Worm (Caenorhabditis elegans) whole organism, early embryonic: ENCODE data around the gene srt-52.

Experiments used
- B0310.2 ChIP-seq: sonication (generic microtip); optimal IDR thresholded peaks from 2 replicates; lab custom pipeline; 2016; ENCODE audit warnings: mild to moderate bottlenecking, missing genetic modification characterization, missing compliant biosample characterization
- F13C5.2 ChIP-seq: sonication (generic microtip); optimal IDR thresholded peaks from 2 replicates; lab custom pipeline; 2017; ENCODE audit warnings: mild to moderate bottlenecking, missing genetic modification characterization, inconsistent platforms, missing compliant biosample characterization
- aly-1 ChIP-seq: sonication (generic microtip); optimal IDR thresholded peaks from 2 replicates; lab custom pipeline; 2016; ENCODE audit warnings: missing genetic modification characterization, missing compliant biosample characterization
- ama-1 ChIP-seq: fragments of 150-350 bp; optimal IDR thresholded peaks from 2 replicates; lab custom pipeline; 2014
- ceh-13 ChIP-seq: fragments of 200-800 bp; sonication (Bioruptor generic); optimal IDR thresholded peaks from 2 replicates; lab custom pipeline; 2018; ENCODE audit warnings: mild to moderate bottlenecking, missing genetic modification characterization, missing compliant biosample characterization
- ceh-36 ChIP-seq: sonication (generic microtip); optimal IDR thresholded peaks from 2 replicates; lab custom pipeline; 2016; ENCODE audit warnings: missing genetic modification characterization, inconsistent platforms, missing compliant biosample characterization
- ets-7 ChIP-seq: sonication (generic microtip); optimal IDR thresholded peaks from 2 replicates; lab custom pipeline; 2016; ENCODE audit warnings: missing genotype, missing genetic modification characterization, missing compliant biosample characterization
- flt-1 ChIP-seq: fragments of 200-800 bp; sonication (Bioruptor generic); IDR thresholded peaks from 2 replicates; pipeline ENCODE4 v1.3.6; 2022; ENCODE audit warnings: missing genetic modification characterization, missing compliant biosample characterization
- hmbx-1 ChIP-seq: sonication (generic microtip); optimal IDR thresholded peaks from 2 replicates; lab custom pipeline; 2016; ENCODE audit warnings: mild to moderate bottlenecking, missing genetic modification characterization, missing compliant biosample characterization
- hmg-4 ChIP-seq: fragments of 200-800 bp; sonication (Bioruptor generic); optimal IDR thresholded peaks from 2 replicates; lab custom pipeline; 2018; ENCODE audit warnings: mild to moderate bottlenecking, missing genetic modification characterization, missing compliant biosample characterization
- hnd-1 ChIP-seq: sonication (generic microtip); optimal IDR thresholded peaks from 2 replicates; lab custom pipeline; 2016; ENCODE audit warnings: missing genetic modification characterization, missing compliant biosample characterization
- pes-1 ChIP-seq: fragments of 200-800 bp; sonication (Bioruptor generic); IDR thresholded peaks from 2 replicates; pipeline ENCODE4 v1.3.6; 2022; ENCODE audit warnings: missing genetic modification reagents, missing genetic modification characterization, missing compliant biosample characterization
- scrt-1 ChIP-seq: fragments of 200-800 bp; sonication (Bioruptor generic); IDR thresholded peaks from 2 replicates; pipeline ENCODE4 v1.3.6; 2022; ENCODE audit warnings: missing genetic modification characterization, missing compliant biosample characterization
- sea-1 ChIP-seq: fragments of 200-800 bp; sonication (Bioruptor generic); conservative IDR thresholded peaks from 2 replicates; pipeline ENCODE4 v1.3.6; 2022; ENCODE audit warnings: missing genetic modification characterization, missing compliant biosample characterization
- tbx-11 ChIP-seq: fragments of 200-800 bp; sonication (Bioruptor generic); IDR thresholded peaks from 2 replicates; pipeline ENCODE4 v1.3.6; 2022; ENCODE audit warnings: missing genetic modification characterization, missing compliant biosample characterization
- tbx-37 ChIP-seq: fragments of 200-800 bp; sonication (Bioruptor generic); conservative IDR thresholded peaks from 2 replicates; pipeline ENCODE4 v1.3.6; 2022; ENCODE audit warnings: missing genetic modification reagents, missing genetic modification characterization, missing compliant biosample characterization
- tra-4 ChIP-seq: sonication (generic microtip); optimal IDR thresholded peaks from 2 replicates; lab custom pipeline; 2017; ENCODE audit warnings: missing genetic modification characterization, missing compliant biosample characterization

The srt-52 gene

DNA sequence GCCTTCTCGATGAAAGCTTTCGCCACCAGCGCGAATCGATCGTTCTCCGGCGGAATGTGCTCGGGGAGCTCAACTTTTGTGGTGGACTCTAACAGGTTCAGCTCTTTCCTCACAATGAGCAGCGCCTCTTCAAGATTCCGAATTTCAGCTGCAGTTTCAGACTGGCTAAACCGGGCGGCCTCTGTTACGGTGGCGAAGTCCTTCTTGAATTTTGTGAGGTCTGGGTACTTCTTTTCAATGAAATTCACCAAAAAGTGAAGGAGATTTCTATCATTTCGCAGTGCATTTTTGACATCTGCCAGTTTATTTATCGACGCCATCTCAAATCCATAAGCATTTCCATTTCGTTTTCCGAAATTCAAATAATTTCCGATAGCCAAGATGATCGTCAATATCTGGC is 10.7 kb upstream of the srt-52 start:
- TF ChIP-seq hnd-1 (tag; lab: Kevin White, UChicago) = no peak
- TF ChIP-seq hmg-4 = no peak
- TF ChIP-seq F13C5.2 (tag; lab: Kevin White, UChicago) = no peak
- no peak for TF ChIP-seq tbx-37 (GFP tag; lab: Robert Waterston, UW)
- TF ChIP-seq hmbx-1 = no peak
- no peak for TF ChIP-seq scrt-1 (GFP tag; lab: Robert Waterston, UW)
- TF ChIP-seq sea-1 (GFP tag; lab: Robert Waterston, UW) = no peak
- no peak for TF ChIP-seq ama-1 (lab: Kevin White, UChicago)
- no peak for TF ChIP-seq flt-1
- TF ChIP-seq ceh-36 = no peak
- no peak for TF ChIP-seq B0310.2 (tag; lab: Kevin White, UChicago)
- no peak for TF ChIP-seq tra-4 (tag; lab: Kevin White, UChicago)
- TF ChIP-seq ets-7 = no peak
- no peak for TF ChIP-seq aly-1 (tag; lab: Kevin White, UChicago)
- TF ChIP-seq ceh-13 (GFP tag; lab: Kevin White, UChicago) = no peak
- TF ChIP-seq pes-1 (GFP tag; lab: Robert Waterston, UW) = no peak

DNA sequence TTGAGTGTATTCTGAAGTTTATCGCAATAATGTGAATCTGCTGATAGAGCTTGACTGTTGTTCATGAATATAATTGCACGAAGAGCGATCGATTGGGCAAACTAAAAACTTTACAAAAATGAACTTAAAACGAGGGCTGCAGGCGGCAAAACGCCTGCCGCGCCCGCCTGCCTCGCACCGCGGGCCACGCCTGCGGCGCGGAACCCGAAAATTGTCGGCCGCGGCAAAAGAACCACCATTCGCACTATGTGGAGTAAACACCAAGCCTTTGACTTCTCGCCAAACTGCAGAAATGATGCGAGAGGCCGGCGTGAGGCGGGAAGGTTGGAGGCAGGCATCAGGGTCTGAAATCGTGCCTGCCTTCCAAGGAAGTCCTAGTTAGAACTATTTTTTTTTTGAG is 8.0 kb upstream of the srt-52 start:
- TF ChIP-seq tbx-11 (GFP tag; lab: Robert Waterston, UW) = no peak
- TF ChIP-seq tra-4 (tag; lab: Kevin White, UChicago) = no peak
- no peak for TF ChIP-seq hmg-4
- no peak for TF ChIP-seq hmbx-1
- no peak for TF ChIP-seq scrt-1 (GFP tag; lab: Robert Waterston, UW)

DNA sequence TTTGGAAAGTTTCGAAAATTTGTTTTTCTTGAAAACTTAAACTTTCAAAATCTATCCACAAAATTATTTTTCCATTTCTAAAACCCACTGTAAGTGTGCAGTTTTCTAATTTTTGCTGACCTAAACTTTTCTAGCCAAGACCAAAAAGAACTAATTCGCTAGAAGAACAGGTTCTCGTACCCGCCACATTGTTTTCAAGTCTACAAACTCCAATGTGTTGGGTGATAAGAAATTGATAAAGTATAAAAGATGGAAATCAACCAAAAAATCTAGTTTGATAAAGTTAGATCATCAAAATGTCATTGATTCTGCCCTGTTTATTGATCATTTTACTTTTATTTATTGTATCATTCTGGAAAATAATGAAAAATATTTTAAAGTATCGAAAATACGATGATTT is 3.1 kb upstream of the srt-52 start, which contains the start of gene cyp-29A3:
TSS of gene cyp-29A3 (plus strand) at position 269 of the 400 bp plus-strand sequence.
- TF ChIP-seq B0310.2 (tag; lab: Kevin White, UChicago) = no peak
- no peak for TF ChIP-seq hmg-4
- TF ChIP-seq tbx-37 (GFP tag; lab: Robert Waterston, UW) = no peak
- no peak for TF ChIP-seq F13C5.2 (tag; lab: Kevin White, UChicago)
- TF ChIP-seq scrt-1 (GFP tag; lab: Robert Waterston, UW) = no peak
- TF ChIP-seq ets-7 = no peak
- TF ChIP-seq tbx-11 (GFP tag; lab: Robert Waterston, UW) = no peak
- TF ChIP-seq sea-1 (GFP tag; lab: Robert Waterston, UW) = no peak
- TF ChIP-seq pes-1 (GFP tag; lab: Robert Waterston, UW) = no peak
- no peak for TF ChIP-seq tra-4 (tag; lab: Kevin White, UChicago)
- TF ChIP-seq aly-1 (tag; lab: Kevin White, UChicago) = no peak
- no peak for TF ChIP-seq hnd-1 (tag; lab: Kevin White, UChicago)
- no peak for TF ChIP-seq ceh-36
- TF ChIP-seq flt-1 = no peak
- no peak for TF ChIP-seq ama-1 (lab: Kevin White, UChicago)
- TF ChIP-seq hmbx-1 = no peak

DNA sequence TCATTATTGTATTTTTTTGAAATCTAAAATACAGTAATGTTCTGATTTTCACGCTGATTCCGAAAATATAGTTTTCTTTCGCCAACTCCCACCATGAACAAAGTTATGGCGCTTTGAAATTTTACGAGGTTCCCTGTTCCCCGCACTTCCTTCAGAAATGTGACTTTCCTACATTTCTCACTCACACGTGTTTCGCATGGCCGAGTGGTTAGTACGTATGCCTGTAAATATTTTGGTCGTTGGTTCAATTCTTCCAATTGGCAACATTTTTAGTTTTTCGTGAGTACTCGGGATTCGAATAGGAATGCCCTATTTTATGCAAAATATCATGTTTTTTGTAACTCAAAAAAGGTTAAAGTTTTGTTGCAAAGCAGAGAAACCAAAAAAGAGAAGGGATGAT is 2.6 kb downstream of the srt-52 start:
- peak; percentile 70 for TF ChIP-seq aly-1 (tag; lab: Kevin White, UChicago)
- TF ChIP-seq scrt-1 (GFP tag; lab: Robert Waterston, UW) = peak; percentile 82
- peak; percentile 75; the same call in 1 of the 2 replicates for TF ChIP-seq flt-1
- peak; percentile 60 for TF ChIP-seq ceh-13 (GFP tag; lab: Kevin White, UChicago)
- TF ChIP-seq hmbx-1 = no peak
- TF ChIP-seq ama-1 (lab: Kevin White, UChicago) = no peak
- peak; percentile 72 for TF ChIP-seq ets-7
- peak; percentile 65 for TF ChIP-seq F13C5.2 (tag; lab: Kevin White, UChicago)
- no peak for TF ChIP-seq tra-4 (tag; lab: Kevin White, UChicago)
- TF ChIP-seq hmg-4 = peak; percentile 75
- peak; percentile 73 for TF ChIP-seq tbx-37 (GFP tag; lab: Robert Waterston, UW)
- TF ChIP-seq pes-1 (GFP tag; lab: Robert Waterston, UW) = peak; percentile 75
- peak; percentile 52 for TF ChIP-seq hnd-1 (tag; lab: Kevin White, UChicago)
- TF ChIP-seq tbx-11 (GFP tag; lab: Robert Waterston, UW) = peak; percentile 77
- TF ChIP-seq ceh-36 = peak; percentile 71
- peak; percentile 51 for TF ChIP-seq B0310.2 (tag; lab: Kevin White, UChicago)
- peak; percentile 73; the same call in 1 of the 2 replicates for TF ChIP-seq sea-1 (GFP tag; lab: Robert Waterston, UW)

DNA sequence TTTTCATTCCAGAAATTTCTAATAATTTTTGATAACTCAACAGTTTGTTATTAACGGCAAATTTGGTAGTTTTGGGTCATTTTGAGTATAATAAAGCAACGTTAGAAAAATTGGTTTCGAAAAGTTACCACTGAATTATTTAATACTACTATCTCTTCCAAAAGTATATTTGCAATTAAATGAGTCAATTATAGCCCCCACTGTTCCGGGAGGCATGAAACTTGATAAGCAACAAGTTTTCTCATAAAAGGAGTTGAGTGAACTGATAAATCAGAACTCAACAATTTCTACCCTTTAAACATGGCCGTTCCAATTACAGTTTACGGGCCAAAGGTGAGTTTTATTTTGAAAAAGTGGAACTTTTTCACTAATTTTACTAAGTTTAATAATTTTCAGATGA is 7.2 kb downstream of the srt-52 start, which contains the start of gene B0348.1:
TSS of gene B0348.1 (plus strand) at position 301 of the 400 bp plus-strand sequence.
- no peak for TF ChIP-seq hnd-1 (tag; lab: Kevin White, UChicago)
- TF ChIP-seq tbx-37 (GFP tag; lab: Robert Waterston, UW) = no peak
- no peak for TF ChIP-seq F13C5.2 (tag; lab: Kevin White, UChicago)
- TF ChIP-seq flt-1 = no peak
- TF ChIP-seq ceh-13 (GFP tag; lab: Kevin White, UChicago) = no peak
- TF ChIP-seq scrt-1 (GFP tag; lab: Robert Waterston, UW) = no peak
- TF ChIP-seq aly-1 (tag; lab: Kevin White, UChicago) = no peak
- no peak for TF ChIP-seq hmg-4
- no peak for TF ChIP-seq sea-1 (GFP tag; lab: Robert Waterston, UW)
- TF ChIP-seq tbx-11 (GFP tag; lab: Robert Waterston, UW) = no peak
- no peak for TF ChIP-seq ama-1 (lab: Kevin White, UChicago)
- TF ChIP-seq ets-7 = no peak
- no peak for TF ChIP-seq B0310.2 (tag; lab: Kevin White, UChicago)
- TF ChIP-seq tra-4 (tag; lab: Kevin White, UChicago) = no peak
- TF ChIP-seq pes-1 (GFP tag; lab: Robert Waterston, UW) = no peak

DNA sequence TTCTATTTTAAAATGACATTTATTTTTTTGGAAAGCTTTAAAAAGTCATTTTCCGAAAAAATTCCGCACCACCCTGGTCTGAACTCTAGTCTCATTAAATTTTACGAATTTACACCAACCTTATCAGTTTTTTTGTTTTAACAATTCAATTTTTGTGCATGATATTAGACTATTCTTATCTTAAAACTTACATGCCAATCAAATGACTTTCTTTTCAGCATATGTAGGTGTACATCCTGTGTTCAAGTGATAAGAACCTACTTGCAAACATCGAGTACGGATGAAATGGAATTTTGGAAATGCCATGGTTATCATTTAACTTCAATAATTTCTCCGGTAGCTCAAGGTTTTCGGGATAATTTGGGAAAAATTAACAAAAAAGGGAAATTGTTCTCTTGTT is 8.0 kb downstream of the srt-52 start:
- no peak for TF ChIP-seq tra-4 (tag; lab: Kevin White, UChicago)
- no peak for TF ChIP-seq flt-1

DNA sequence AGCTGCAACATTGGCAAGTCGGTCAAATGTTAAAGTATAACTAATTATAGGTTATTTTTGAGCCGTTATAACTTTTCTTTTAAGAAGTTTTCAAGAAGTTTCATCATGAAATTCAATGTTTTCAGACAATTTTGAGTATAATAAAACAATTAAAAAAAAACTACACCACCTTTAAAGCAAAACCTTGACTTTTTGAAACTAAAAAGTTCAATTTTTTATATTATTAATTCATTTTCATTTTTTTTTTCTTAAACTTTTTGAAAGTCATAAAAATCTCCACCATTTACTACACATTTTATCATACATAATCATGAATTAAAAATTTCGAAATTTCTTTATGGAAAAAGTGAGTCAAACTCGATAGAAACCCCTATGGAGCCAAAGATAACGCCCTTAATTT is 10.8 kb downstream of the srt-52 start, which contains the start of gene B0348.2:
TSS of gene B0348.2 (plus strand) at position 301 of the 400 bp plus-strand sequence.
- TF ChIP-seq aly-1 (tag; lab: Kevin White, UChicago) (no peak), hnd-1 (tag; lab: Kevin White, UChicago) (no peak), pes-1 (GFP tag; lab: Robert Waterston, UW) (no peak), ets-7 (no peak), sea-1 (GFP tag; lab: Robert Waterston, UW) (no peak), tra-4 (tag; lab: Kevin White, UChicago) (no peak), tbx-37 (GFP tag; lab: Robert Waterston, UW) (no peak), hmbx-1 (no peak), ceh-36 (no peak), ama-1 (lab: Kevin White, UChicago) (no peak), flt-1 (no peak), hmg-4 (no peak), B0310.2 (tag; lab: Kevin White, UChicago) (no peak)
